Worm (Caenorhabditis elegans) whole organism, mixed stage, embryonic: Measurements from ENCODE around the gene ret-1.

Source experiments
- M03D4.4 ChIP-seq: sonication (generic microtip); optimal IDR thresholded peaks from 2 replicates; lab custom pipeline; 2017; ENCODE audit warnings: mild to moderate bottlenecking, missing genetic modification characterization, missing compliant biosample characterization
- blmp-1 ChIP-seq: fragments of 150-350 bp; optimal IDR thresholded peaks from 2 replicates; lab custom pipeline; 2014; ENCODE audit warnings: missing biosample characterization, missing genetic modification characterization
- ceh-39 ChIP-seq: fragments of 150-350 bp; optimal IDR thresholded peaks from 2 replicates; lab custom pipeline; 2014; ENCODE audit warnings: missing biosample characterization, missing genetic modification characterization
- ces-1 ChIP-seq: fragments of 150-350 bp; optimal IDR thresholded peaks from 2 replicates; lab custom pipeline; 2014; ENCODE audit warnings: missing biosample characterization, missing genetic modification reagents, missing genetic modification characterization
- cnd-1 ChIP-seq: fragments of 200-800 bp; sonication (Bioruptor generic); optimal IDR thresholded peaks from 2 replicates; lab custom pipeline; 2018; ENCODE audit warnings: mild to moderate bottlenecking, missing genetic modification characterization, missing compliant biosample characterization
- drap-1 ChIP-seq: fragments of 200-800 bp; sonication (Bioruptor generic); optimal IDR thresholded peaks from 3 replicates; lab custom pipeline; 2018; ENCODE audit warnings: mild to moderate bottlenecking, missing genetic modification characterization, missing compliant biosample characterization
- flh-1 ChIP-seq: fragments of 200-800 bp; sonication (Bioruptor generic); optimal IDR thresholded peaks from 2 replicates; lab custom pipeline; 2018; ENCODE audit warnings: mild to moderate bottlenecking, missing genetic modification characterization, moderate library complexity, missing compliant biosample characterization
- ham-2 ChIP-seq: fragments of 200-800 bp; sonication (Bioruptor generic); optimal IDR thresholded peaks from 2 replicates; lab custom pipeline; 2018; ENCODE audit warnings: mild to moderate bottlenecking, missing genetic modification characterization, missing compliant biosample characterization
- hlh-1 ChIP-seq: fragments of 150-350 bp; optimal IDR thresholded peaks from 2 replicates; lab custom pipeline; 2014; ENCODE audit warnings: missing biosample characterization, missing genetic modification reagents, missing genetic modification characterization
- lin-13 ChIP-seq: fragments of 150-350 bp; optimal IDR thresholded peaks from 2 replicates; lab custom pipeline; 2014; ENCODE audit warnings: missing biosample characterization, missing genetic modification characterization
- lin-32 ChIP-seq: fragments of 200-800 bp; sonication (Bioruptor generic); optimal IDR thresholded peaks from 2 replicates; lab custom pipeline; 2018; ENCODE audit warnings: mild to moderate bottlenecking, missing genetic modification characterization, missing compliant biosample characterization
- mab-5 ChIP-seq: fragments of 150-350 bp; optimal IDR thresholded peaks from 2 replicates; lab custom pipeline; 2014; ENCODE audit warnings: missing biosample characterization, missing genetic modification characterization
- mls-2 ChIP-seq: sonication (generic microtip); optimal IDR thresholded peaks from 2 replicates; lab custom pipeline; 2016; ENCODE audit warnings: mild to moderate bottlenecking, missing genetic modification characterization, moderate library complexity, missing compliant biosample characterization
- nhr-12 ChIP-seq: fragments of 150-350 bp; optimal IDR thresholded peaks from 2 replicates; lab custom pipeline; 2014; ENCODE audit warnings: missing biosample characterization, missing genetic modification characterization
- nhr-2 ChIP-seq: fragments of 150-350 bp; optimal IDR thresholded peaks from 2 replicates; lab custom pipeline; 2014; ENCODE audit warnings: missing biosample characterization, missing genetic modification characterization
- nhr-28 ChIP-seq: fragments of 150-350 bp; optimal IDR thresholded peaks from 2 replicates; lab custom pipeline; 2014; ENCODE audit warnings: missing biosample characterization, missing genetic modification characterization
- nhr-76 ChIP-seq: sonication (generic microtip); optimal IDR thresholded peaks from 2 replicates; lab custom pipeline; 2017; ENCODE audit warnings: missing biosample characterization, missing genetic modification characterization
- pha-4 ChIP-seq: fragments of 150-350 bp; optimal IDR thresholded peaks from 2 replicates; lab custom pipeline; 2018; ENCODE audit warnings: missing biosample characterization, missing genetic modification reagents, missing genetic modification characterization
- sem-2 ChIP-seq: fragments of 200-800 bp; sonication (Bioruptor generic); optimal IDR thresholded peaks from 2 replicates; lab custom pipeline; 2018; ENCODE audit warnings: mild to moderate bottlenecking, missing genetic modification characterization, missing compliant biosample characterization
- snpc-4 ChIP-seq: fragments of 150-350 bp; optimal IDR thresholded peaks from 2 replicates; lab custom pipeline; 2014; ENCODE audit warnings: missing biosample characterization, missing genetic modification characterization
- tbx-8 ChIP-seq: fragments of 200-800 bp; sonication (Bioruptor generic); optimal IDR thresholded peaks from 2 replicates; lab custom pipeline; 2018; ENCODE audit warnings: mild to moderate bottlenecking, missing genetic modification characterization, moderate library complexity, missing compliant biosample characterization
- unc-120 ChIP-seq: sonication (generic microtip); optimal IDR thresholded peaks from 2 replicates; lab custom pipeline; 2017; ENCODE audit warnings: missing genetic modification characterization, missing compliant biosample characterization; ENCODE audit not compliant: poor library complexity, severe bottlenecking
- unc-39 ChIP-seq: fragments of 150-350 bp; optimal IDR thresholded peaks from 2 replicates; lab custom pipeline; 2014; ENCODE audit warnings: missing biosample characterization, missing genetic modification characterization
- unc-62 ChIP-seq: fragments of 150-350 bp; optimal IDR thresholded peaks from 2 replicates; lab custom pipeline; 2014; ENCODE audit warnings: missing biosample characterization, missing genetic modification reagents, missing genetic modification characterization
- zip-8 ChIP-seq: fragments of 150-350 bp; optimal IDR thresholded peaks from 2 replicates; lab custom pipeline; 2014; ENCODE audit warnings: missing biosample characterization, missing genetic modification characterization
- ztf-11 ChIP-seq: fragments of 150-350 bp; optimal IDR thresholded peaks from 2 replicates; lab custom pipeline; 2014; ENCODE audit warnings: missing biosample characterization, missing genetic modification characterization

The ret-1 gene

DNA sequence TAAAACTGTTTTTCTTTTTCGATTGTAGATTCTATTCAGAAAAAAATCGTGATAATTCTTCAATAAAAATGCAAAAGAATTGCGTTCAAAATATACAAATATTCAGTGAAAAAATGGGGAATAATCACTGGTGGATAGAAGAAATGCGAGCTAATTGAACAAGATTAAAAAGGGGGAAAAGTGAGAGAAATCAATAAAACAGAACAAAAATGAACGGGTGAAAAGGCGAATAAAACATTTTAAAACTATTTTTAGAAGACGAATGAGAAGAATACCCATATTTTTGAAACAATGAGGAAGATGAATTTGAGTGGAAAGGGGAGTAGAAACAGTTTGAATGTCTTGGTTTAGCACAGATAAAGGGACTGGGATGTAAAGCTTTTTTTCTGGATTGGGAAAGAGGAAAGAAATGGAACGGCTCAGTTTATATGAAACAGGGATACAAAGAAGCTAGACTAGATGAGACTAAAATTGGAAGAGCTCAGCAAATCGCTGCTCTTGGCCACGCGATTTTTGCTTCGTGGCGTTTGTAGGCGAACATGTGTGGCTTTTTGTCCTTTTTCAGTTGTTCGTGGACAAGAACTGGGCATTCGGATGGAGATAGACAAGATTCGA is 62.9 kb downstream of the ret-1 start, which contains the start of gene Y50E8A.12:
Gene Y50E8A.12 (minus strand): TSS at position 51 of the 615 bp plus-strand sequence.
- TF ChIP-seq lin-32 (GFP tag; lab: Kevin White, UChicago) (no peak), ham-2 (GFP tag; lab: Kevin White, UChicago) (no peak), sem-2 (GFP tag; lab: Kevin White, UChicago) (no peak), hlh-1 (no peak), pha-4 (tag; lab: Kevin White, UChicago) (no peak), zip-8 (tag; lab: Kevin White, UChicago) (no peak), blmp-1 (no peak), unc-120 (tag; lab: Kevin White, UChicago) (no peak), nhr-12 (tag; lab: Kevin White, UChicago) (no peak), ces-1 (GFP tag; lab: Kevin White, UChicago) (no peak)

DNA sequence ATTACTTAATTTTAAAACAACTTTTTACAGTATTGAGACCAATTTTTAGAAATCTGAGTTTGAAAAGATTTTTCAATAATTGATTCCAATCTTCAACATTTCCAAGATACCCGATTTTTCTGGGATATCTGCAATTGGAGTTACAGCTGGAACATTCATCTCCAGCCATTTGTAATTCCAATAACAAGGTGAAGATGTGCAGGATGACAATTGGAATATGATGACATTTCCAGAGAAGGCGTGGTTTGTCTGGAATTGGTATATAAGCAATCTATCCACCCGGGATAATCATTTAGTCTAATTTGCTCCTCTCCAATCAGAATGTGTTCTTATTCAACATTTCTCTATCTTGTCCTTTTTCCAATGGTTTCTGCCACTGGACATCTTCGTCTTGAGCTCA is 66.1 kb downstream of the ret-1 start, which contains the start of gene Y50E8A.11:
Gene Y50E8A.11 (plus strand): TSS at position 301 of the 400 bp plus-strand sequence.
- TF ChIP-seq snpc-4 (no peak), unc-39 (tag; lab: Kevin White, UChicago) (no peak), ceh-39 (tag; lab: Kevin White, UChicago) (no peak), unc-62 (GFP tag; lab: Kevin White, UChicago) (no peak), zip-8 (tag; lab: Kevin White, UChicago) (no peak), drap-1 (GFP tag; lab: Kevin White, UChicago) (no peak), unc-120 (tag; lab: Kevin White, UChicago) (no peak), nhr-12 (tag; lab: Kevin White, UChicago) (no peak), mab-5 (tag; lab: Kevin White, UChicago) (no peak), ztf-11 (tag; lab: Kevin White, UChicago) (no peak), ces-1 (GFP tag; lab: Kevin White, UChicago) (no peak), pha-4 (tag; lab: Kevin White, UChicago) (no peak), lin-32 (GFP tag; lab: Kevin White, UChicago) (no peak), cnd-1 (tag; lab: Kevin White, UChicago) (no peak)

DNA sequence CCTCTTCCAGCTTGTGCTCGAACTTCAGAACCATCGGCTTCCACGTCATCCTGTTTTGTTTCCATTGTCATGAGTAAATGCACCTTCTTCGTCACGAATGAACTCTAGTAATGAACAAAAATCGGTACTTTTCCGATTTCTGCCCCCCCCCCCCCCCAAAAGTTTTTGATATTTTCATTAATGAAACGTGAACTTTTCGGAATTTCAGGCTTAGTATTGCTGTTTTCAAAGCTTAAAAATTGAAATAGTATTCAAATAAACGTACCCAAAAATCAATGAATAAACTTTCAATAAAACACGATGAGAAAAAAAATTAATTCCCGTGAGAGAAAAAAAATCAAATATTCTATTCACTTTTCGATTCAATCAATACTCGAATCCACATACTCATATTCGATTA is 67.6 kb downstream of the ret-1 start, which contains the start of the genes scrm-7 and Y50E8A.10:
Gene scrm-7 (minus strand): TSS at position 101 of the 400 bp plus-strand sequence.
Gene Y50E8A.10 (plus strand): TSS at position 353 of the 400 bp plus-strand sequence.
- TF ChIP-seq snpc-4 (no peak), nhr-28 (no peak), tbx-8 (GFP tag; lab: Kevin White, UChicago) (no peak), M03D4.4 (tag; lab: Kevin White, UChicago) (no peak), nhr-2 (tag; lab: Kevin White, UChicago) (no peak), lin-32 (GFP tag; lab: Kevin White, UChicago) (no peak), mab-5 (tag; lab: Kevin White, UChicago) (no peak), ceh-39 (tag; lab: Kevin White, UChicago) (no peak), cnd-1 (tag; lab: Kevin White, UChicago) (no peak), lin-13 (tag; lab: Kevin White, UChicago) (no peak), mls-2 (tag; lab: Kevin White, UChicago) (no peak), hlh-1 (no peak), pha-4 (tag; lab: Kevin White, UChicago) (no peak), flh-1 (GFP tag; lab: Kevin White, UChicago) (no peak), blmp-1 (no peak), ces-1 (GFP tag; lab: Kevin White, UChicago) (no peak), nhr-76 (tag; lab: Kevin White, UChicago) (no peak)
- TF ChIP-seq, all 35 proteins: peak for 0
